Worm (Caenorhabditis elegans) whole organism, late embryonic: Measurements from ENCODE around the gene fbxa-59.

Source experiments
- ceh-30 ChIP-seq: fragments of 150-350 bp; optimal IDR thresholded peaks from 2 replicates; lab custom pipeline; 2014; ENCODE audit warnings: missing biosample characterization, missing genetic modification characterization
- ets-4 ChIP-seq: sonication (generic microtip); optimal IDR thresholded peaks from 2 replicates; lab custom pipeline; 2016; ENCODE audit warnings: missing genetic modification characterization, missing compliant biosample characterization
- nfya-1 ChIP-seq: sonication (generic microtip); optimal IDR thresholded peaks from 2 replicates; lab custom pipeline; 2017; ENCODE audit warnings: missing genetic modification characterization, mild to moderate bottlenecking, missing compliant biosample characterization, antibody characterized with exemption, moderate library complexity
- pha-4 ChIP-seq: fragments of 150-350 bp; optimal IDR thresholded peaks from 2 replicates; lab custom pipeline; 2018; ENCODE audit warnings: missing biosample characterization, missing genetic modification reagents, missing genetic modification characterization
- ref-2 ChIP-seq: sonication (generic microtip); optimal IDR thresholded peaks from 2 replicates; lab custom pipeline; 2016; ENCODE audit warnings: missing genetic modification characterization, missing compliant biosample characterization
- rnt-1 ChIP-seq: sonication (generic microtip); optimal IDR thresholded peaks from 2 replicates; lab custom pipeline; 2016; ENCODE audit warnings: missing genetic modification characterization, missing compliant biosample characterization
- tbx-2 ChIP-seq: sonication (generic microtip); optimal IDR thresholded peaks from 2 replicates; lab custom pipeline; 2016; ENCODE audit warnings: missing genetic modification characterization, missing compliant biosample characterization
- tbx-7 ChIP-seq: sonication (generic microtip); optimal IDR thresholded peaks from 2 replicates; lab custom pipeline; 2016; ENCODE audit warnings: missing genotype, missing genetic modification characterization, missing compliant biosample characterization

ce11 chrIII:891014-891413 lies 52.3 kb downstream of the fbxa-59 start, which contains the start of gene T24C4.10:
- TF ChIP-seq nfya-1 (tag; lab: Kevin White, UChicago) (no peak), tbx-2 (tag; lab: Kevin White, UChicago) (no peak), tbx-7 (tag; lab: Kevin White, UChicago) (no peak), ets-4 (tag; lab: Kevin White, UChicago) (no peak), rnt-1 (tag; lab: Kevin White, UChicago) (no peak), ceh-30 (tag; lab: Kevin White, UChicago) (no peak), pha-4 (tag; lab: Kevin White, UChicago) (no peak), ref-2 (no peak)
